Worm (Caenorhabditis elegans): Measurements from ENCODE around the gene C01G5.4.

Gene C01G5.4

DNA sequence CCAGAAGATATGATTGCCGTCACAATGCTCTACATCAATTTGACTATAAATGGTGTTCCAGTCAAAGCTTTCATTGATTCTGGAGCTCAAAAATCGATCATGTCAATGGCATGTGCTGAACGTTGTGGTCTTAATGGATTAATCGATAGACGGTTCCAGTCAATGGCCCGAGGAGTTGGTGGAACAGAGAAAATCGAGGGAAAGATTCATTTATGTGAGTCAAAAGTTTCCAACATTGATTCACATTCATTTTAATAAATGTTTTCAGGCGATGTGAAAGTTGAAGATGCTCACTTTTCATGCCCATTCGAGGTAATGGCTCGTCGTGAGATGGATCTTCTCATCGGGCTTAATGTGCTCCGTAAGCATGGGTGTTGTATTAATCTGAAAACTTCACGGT, 7.8 kb upstream of the C01G5.4 start:
- TF ChIP-seq hlh-30 (tag; optimal IDR thresholded peaks at IDR 0.05; ENCODE audit: insufficient read depth): no peak
- TF ChIP-seq ceh-18 (tag; optimal IDR thresholded peaks at IDR 0.05): no peak
- no peak for TF ChIP-seq zip-5 (tag; optimal IDR thresholded peaks at IDR 0.05)
- no peak for TF ChIP-seq syd-9 (tag; optimal IDR thresholded peaks at IDR 0.05)
- TF ChIP-seq pag-3 (tag; optimal IDR thresholded peaks at IDR 0.05; ENCODE audit: borderline replicate concordance): no peak
- no peak for TF ChIP-seq unc-55 (GFP tag; optimal IDR thresholded peaks at IDR 0.05)
- no peak for TF ChIP-seq unc-3 (GFP tag; conservative IDR thresholded peaks at IDR 0.05)
- TF ChIP-seq unc-3 (tag; optimal IDR thresholded peaks at IDR 0.05): no peak
- no peak for TF ChIP-seq ttx-3 (tag; optimal IDR thresholded peaks at IDR 0.05)
- TF ChIP-seq gmeb-2 (tag; optimal IDR thresholded peaks at IDR 0.05): no peak
- no peak for TF ChIP-seq rnt-1 (tag; optimal IDR thresholded peaks at IDR 0.05)
- TF ChIP-seq ceh-30 (tag; optimal IDR thresholded peaks at IDR 0.05): no peak
- no peak for TF ChIP-seq nhr-11 (tag; optimal IDR thresholded peaks at IDR 0.05)
- no peak for TF ChIP-seq tbx-7 (tag; optimal IDR thresholded peaks at IDR 0.05)
- TF ChIP-seq sox-2 (GFP tag; IDR thresholded peaks at IDR 0.05): no peak
- TF ChIP-seq ceh-24 (tag; optimal IDR thresholded peaks at IDR 0.05): no peak
- TF ChIP-seq pax-1 (tag; optimal IDR thresholded peaks at IDR 0.05): no peak
- no peak for TF ChIP-seq mec-3 (tag; optimal IDR thresholded peaks at IDR 0.05; ENCODE audit: borderline replicate concordance)
- no peak for TF ChIP-seq eyg-1 (tag; optimal IDR thresholded peaks at IDR 0.05)

DNA sequence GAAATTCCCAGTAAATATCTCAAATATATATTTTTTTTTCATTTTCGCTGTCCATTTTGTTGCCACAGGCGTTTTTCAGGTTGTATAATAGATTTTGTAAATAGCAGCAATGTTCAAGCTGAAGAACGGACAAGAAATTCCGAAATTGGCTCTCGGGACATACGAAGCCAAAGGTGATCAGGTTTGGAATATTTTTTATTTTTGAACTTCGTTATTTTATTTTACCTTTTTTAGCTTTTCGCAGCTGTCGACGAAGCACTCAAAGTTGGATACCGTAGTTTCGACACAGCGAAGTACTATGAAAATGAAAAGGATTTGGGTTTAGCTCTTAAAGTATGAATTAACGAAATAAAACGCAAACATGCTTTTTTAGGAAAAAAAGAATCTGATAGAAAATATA, 7.0 kb upstream of the C01G5.4 start, which contains the start of gene C01G5.5:
TSS of gene C01G5.5 (plus strand) at position 80 of the 400 bp plus-strand sequence.
- TF ChIP-seq rnt-1 (tag; optimal IDR thresholded peaks at IDR 0.05) (no peak), K09A11.1 (tag; optimal IDR thresholded peaks at IDR 0.05; ENCODE audit: insufficient read depth) (no peak), pqm-1 (tag; optimal IDR thresholded peaks at IDR 0.05) (no peak)

DNA sequence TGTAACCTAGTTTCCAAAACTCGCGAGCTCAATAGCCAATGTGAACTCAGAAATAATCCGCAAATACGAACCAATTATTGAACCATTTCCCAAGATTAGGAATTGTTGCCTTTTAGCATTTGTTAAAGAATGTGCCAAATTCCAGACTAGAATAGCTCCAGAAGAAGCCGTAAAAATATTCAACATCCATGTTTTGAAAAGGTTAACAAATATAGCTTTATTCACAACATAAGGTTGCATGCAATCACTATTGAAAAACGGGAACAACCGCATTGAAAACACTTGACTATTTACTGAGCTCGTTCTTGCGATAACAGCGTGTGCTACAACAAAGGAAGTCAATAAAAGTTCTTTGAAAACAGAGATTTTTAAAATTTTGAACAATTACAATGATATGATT, 5.0 kb upstream of the C01G5.4 start:
- TF ChIP-seq fkh-10 (GFP tag; optimal IDR thresholded peaks at IDR 0.05) (no peak), mec-3 (tag; optimal IDR thresholded peaks at IDR 0.05; ENCODE audit: borderline replicate concordance) (no peak), ets-4 (tag; optimal IDR thresholded peaks at IDR 0.05) (no peak), ceh-2 (tag; optimal IDR thresholded peaks at IDR 0.05) (no peak), ceh-48 (tag; optimal IDR thresholded peaks at IDR 0.05) (no peak), hlh-6 (tag; optimal IDR thresholded peaks at IDR 0.05) (no peak), hlh-8 (tag; optimal IDR thresholded peaks at IDR 0.05) (no peak), lim-6 (tag; optimal IDR thresholded peaks at IDR 0.05) (no peak), Y22D7AL.16 (tag; optimal IDR thresholded peaks at IDR 0.05) (no peak), sdc-2 (tag; optimal IDR thresholded peaks at IDR 0.05) (no peak), F13H6.1 (tag; optimal IDR thresholded peaks at IDR 0.05) (no peak), nfya-1 (tag; optimal IDR thresholded peaks at IDR 0.05) (no peak), ceh-18 (tag; optimal IDR thresholded peaks at IDR 0.05) (no peak)

DNA sequence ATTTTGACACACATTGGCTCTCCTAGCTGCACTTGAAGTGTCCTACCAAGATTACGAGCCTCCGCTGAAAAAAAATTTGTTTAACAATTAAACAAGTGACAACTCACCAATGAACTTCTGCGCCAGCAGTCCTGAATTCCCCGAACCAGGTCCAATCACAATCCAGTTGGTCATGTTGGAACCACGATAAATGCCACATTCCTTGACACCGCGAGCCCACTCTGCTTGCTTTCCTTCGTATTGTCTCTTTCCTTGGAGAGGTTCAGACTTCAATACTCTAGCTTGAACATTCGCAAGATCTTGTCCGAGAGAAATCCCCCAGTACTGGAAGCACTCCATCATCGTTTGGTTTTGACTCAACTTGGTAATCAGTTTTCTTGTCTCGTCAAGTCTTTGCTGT, 3.3 kb upstream of the C01G5.4 start:
- no peak for TF ChIP-seq dmd-4 (tag; optimal IDR thresholded peaks at IDR 0.05; ENCODE audit: borderline replicate concordance)
- TF ChIP-seq ceh-9 (tag; optimal IDR thresholded peaks at IDR 0.05): no peak
- no peak for TF ChIP-seq odd-2 (tag; optimal IDR thresholded peaks at IDR 0.05)
- no peak for TF ChIP-seq lin-11 (tag; optimal IDR thresholded peaks at IDR 0.05)
- TF ChIP-seq ttx-3 (tag; optimal IDR thresholded peaks at IDR 0.05): no peak
- no peak for TF ChIP-seq elt-4 (tag; optimal IDR thresholded peaks at IDR 0.05)
- TF ChIP-seq elt-2 (tag; optimal IDR thresholded peaks at IDR 0.05): no peak
- TF ChIP-seq pros-1 (tag; optimal IDR thresholded peaks at IDR 0.05): no peak
- TF ChIP-seq ama-1 (optimal IDR thresholded peaks at IDR 0.05): no peak

Data from whole organism, late embryonic.